Fruit fly (Drosophila melanogaster) whole organism: ENCODE measurements around the gene CG5815.

ENCODE experiments used
- CG8478 ChIP-seq: fragments of >200 bp; optimal IDR thresholded peaks from 2 replicates; lab custom pipeline; 2018; ENCODE audit warnings: inconsistent platforms
- Dll ChIP-seq: fragments of >200 bp; optimal IDR thresholded peaks from 2 replicates; lab custom pipeline; 2017
- EcR ChIP-seq, 2 experiments: fragments of >200 bp; optimal IDR thresholded peaks; 2 replicates each; lab custom pipeline; 2017; ENCODE audit warnings: missing biosample characterization in 2 of 2, missing genetic modification characterization in 2 of 2, missing genetic modification reagents in 2 of 2
- pan ChIP-seq: fragments of >200 bp; optimal IDR thresholded peaks from 2 replicates; lab custom pipeline; 2017
- psq ChIP-seq: fragments of >200 bp; optimal IDR thresholded peaks from 2 replicates; lab custom pipeline; 2017
- usp ChIP-seq: fragments of >200 bp; optimal IDR thresholded peaks from 2 replicates; lab custom pipeline; 2017; ENCODE audit warnings: missing biosample characterization, missing genetic modification characterization, mixed read lengths

CG5815 gene

DNA sequence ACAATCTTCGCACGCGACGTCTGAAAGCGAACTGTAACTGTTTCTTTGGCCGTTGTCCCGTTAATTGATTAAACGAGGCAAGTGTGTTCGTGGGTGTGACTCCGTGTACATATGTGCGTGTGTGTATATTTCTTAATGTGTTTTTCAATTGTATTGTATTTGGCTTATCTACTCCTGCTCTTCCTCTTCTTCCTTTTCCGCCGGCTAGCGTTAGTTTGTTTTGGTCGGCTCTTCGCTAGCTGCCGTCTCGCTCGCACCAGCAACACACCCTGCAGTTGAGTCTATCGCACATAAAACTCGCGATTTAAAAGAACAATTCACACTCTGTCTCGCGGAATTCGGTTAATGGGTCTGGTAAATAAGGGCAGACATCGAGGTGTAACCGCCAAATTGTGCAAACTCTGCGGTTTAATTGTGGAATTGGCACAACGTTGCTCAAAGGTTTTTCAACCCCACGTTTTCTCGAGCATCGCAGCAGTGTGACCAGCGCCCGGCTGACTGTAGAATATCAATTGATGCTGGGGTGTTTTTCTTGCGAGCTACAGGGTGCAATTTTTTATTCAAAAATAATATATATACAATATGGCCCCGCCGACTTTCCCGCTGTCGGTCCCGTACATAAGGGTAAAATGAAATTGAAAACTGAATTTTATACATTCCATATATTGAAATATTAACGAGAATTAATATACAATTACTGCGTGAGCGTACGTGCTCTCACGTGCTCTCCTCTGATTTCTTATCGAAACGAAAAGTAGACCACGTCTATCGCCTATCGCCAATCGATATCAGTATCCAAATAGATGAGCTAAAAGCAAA, at the start of gene CG5815, which contains the start of gene gb:
CG5815 (plus strand) TSS at position 783 of the 819 bp plus-strand sequence.
gb (minus strand) TSS at position 487 of the 819 bp plus-strand sequence.
- TF ChIP-seq CG8478 (lab: Kevin White, UChicago) (no peak), psq (lab: Kevin White, UChicago) (no peak), EcR (GFP tag; optimal IDR thresholded peaks at IDR 0.05; lab: Kevin White, UChicago) (peak in 1 of 2 experiments; percentile 72), usp (GFP tag; lab: Kevin White, UChicago) (no peak)

DNA sequence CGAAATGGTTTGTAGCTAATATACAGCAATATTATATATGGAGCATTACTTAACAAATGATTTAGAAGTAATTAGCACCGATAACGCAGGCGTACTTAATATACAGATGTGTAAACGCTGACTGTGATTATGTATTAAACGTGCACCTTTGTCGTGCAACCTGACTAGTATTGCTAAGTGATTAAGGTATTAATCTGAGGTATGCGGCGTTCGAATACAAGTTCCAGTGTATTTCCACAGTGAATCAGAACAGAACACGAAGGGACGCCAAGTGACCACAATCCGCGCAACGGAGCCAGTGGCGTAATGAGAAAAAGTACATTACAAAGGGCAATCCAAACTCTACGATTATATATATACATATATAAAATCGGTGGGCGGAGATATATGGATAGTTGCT, 48.3 kb upstream of the CG5815 start, which contains the start of gene Nep5:
Nep5 (minus strand) TSS at position 101 of the 400 bp plus-strand sequence.
- TF ChIP-seq pan (no peak), psq (lab: Kevin White, UChicago) (no peak), EcR (GFP tag; optimal IDR thresholded peaks at IDR 0.05; lab: Kevin White, UChicago) (no peak), CG8478 (lab: Kevin White, UChicago) (no peak), usp (GFP tag; lab: Kevin White, UChicago) (no peak), Dll (lab: Kevin White, UChicago) (no peak)

DNA sequence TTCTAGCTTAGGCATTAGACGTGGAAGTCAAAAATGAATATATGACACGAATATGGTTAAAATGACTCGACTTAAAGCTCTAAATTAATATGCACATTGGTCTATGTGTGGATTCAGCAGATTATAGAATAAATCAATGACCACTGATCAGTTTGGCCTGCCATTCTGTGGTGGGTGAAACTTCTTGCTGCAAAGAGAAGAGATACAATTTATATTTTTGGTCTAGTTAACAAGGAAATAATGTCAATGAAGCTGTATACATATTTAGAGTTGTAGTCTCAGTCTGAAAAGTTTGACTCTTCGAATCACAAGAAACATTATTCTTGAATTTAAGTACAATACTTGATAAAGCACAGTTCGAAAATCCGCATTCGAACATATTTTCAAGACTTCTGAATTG, 47.2 kb upstream of the CG5815 start, which contains the start of gene CG43935:
CG43935 (plus strand) TSS at position 301 of the 400 bp plus-strand sequence.
- TF ChIP-seq usp (GFP tag; lab: Kevin White, UChicago): no peak
- no peak for TF ChIP-seq EcR (GFP tag; optimal IDR thresholded peaks at IDR 0.05; lab: Kevin White, UChicago)
- no peak for TF ChIP-seq pan
- no peak for TF ChIP-seq CG8478 (lab: Kevin White, UChicago)
- TF ChIP-seq psq (lab: Kevin White, UChicago): no peak
- TF ChIP-seq Dll (lab: Kevin White, UChicago): no peak

DNA sequence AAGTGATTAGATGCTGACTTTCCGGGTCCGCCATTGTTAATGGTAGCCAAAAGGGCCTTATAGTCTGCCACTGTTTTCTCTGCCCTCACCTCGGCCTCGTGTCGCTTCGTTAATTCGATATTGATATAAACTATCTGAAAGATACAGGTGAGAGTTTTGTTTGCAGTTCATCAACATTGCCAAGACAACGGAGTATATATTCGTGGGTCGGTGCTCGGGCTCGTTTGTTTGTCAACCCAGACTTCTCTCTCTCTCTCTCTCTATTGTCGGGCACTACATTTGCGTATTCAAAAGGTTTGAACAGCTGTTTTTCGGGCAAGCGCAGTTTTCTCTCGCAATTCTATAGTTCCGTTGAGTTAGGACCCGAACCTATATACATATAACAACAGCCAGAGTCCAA, 45.0 kb upstream of the CG5815 start:
- no peak for TF ChIP-seq psq (lab: Kevin White, UChicago)
- no peak for TF ChIP-seq usp (GFP tag; lab: Kevin White, UChicago)
- no peak for TF ChIP-seq pan
- TF ChIP-seq Dll (lab: Kevin White, UChicago): no peak
- TF ChIP-seq CG8478 (lab: Kevin White, UChicago): no peak

DNA sequence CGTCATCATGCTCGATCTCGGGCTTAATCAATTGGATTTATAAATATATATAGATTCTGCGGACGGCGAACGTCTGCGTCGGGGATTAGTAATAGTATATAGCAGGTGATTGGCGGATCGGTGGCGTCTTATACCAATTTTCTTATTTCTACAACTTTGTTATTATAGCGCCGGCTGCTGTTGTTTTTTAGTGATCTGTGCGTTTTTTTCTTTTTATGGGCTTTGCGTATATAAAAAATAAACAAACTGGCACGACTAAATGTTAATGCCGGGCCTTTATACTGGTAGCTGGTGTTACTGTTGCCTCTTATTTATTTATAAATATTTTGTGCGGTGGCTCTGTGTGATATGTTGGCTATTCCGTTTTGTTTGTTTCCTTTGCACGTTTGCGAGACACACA, 43.2 kb upstream of the CG5815 start:
- TF ChIP-seq Dll (lab: Kevin White, UChicago) (no peak), CG8478 (lab: Kevin White, UChicago) (no peak), psq (lab: Kevin White, UChicago) (no peak), usp (GFP tag; lab: Kevin White, UChicago) (no peak)

DNA sequence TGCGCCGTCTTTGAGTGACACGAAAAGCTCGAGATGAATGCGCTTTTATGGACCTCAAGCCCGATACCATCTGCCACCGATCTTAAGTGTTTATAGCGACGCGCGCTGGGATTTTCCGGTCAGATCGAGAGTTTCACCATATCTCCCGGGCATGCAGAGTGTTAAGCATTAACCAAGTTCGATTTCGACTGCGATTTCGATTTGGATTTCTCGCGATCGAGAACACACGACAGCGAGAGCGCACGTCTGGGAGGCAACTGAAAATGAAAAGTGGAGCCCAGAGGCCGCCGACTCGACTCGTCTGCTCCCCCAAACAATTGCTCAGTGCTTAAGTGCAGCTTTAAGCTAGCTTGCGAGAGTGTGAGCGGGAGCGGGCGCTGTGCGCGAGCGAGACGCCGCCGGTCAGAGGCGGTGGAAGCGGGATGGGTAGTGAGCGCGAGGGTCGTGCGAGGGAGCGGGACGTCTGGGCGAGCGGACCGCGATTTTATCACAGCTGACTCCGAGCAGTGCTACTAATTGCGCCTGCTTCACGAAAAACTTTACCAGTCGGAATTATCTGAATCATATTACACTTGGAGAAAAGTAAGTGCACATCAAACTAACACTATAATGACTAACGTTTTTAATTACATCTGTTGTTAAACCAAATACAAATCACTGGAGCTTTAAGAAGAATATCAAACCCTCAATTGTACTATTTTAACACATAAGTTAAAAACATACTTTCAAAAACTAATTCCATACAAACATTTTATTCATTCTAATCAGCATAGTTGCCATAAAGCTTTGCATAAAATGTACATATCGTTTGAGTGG, 42.3 kb upstream of the CG5815 start, which contains the start of gene spz:
spz (minus strand) TSS at position 261 of the 816 bp plus-strand sequence.
- peak; percentile 71 for TF ChIP-seq Dll (lab: Kevin White, UChicago)
- TF ChIP-seq usp (GFP tag; lab: Kevin White, UChicago): no peak

DNA sequence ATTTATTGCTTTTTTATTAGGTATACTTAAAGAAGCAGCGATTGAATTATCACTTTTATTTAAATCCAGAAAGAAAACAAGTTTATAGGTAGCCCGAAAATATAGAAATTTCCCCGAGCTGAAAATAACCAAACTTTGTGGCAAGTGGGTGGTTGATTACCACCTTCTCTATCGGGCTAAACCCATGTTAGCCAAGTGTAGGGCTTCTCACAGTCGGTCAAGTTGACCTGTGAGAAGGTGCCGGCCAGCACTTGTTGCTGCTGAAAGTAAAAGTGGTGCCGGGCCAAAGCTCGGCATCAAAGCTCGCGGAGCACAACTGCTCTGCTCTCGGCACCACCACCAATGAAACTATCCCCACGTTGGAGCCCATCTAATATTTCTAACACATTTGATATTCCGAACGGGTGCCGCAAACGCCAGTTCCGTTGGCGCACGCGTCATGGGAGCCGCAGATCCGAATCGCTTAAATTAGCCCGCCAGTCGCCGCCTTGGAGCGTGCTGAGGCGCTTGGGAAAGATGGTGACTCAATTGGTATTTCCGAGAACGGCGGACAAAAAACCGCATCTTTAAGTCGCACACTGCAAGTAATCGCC, 41.4 kb upstream of the CG5815 start:
- no peak for TF ChIP-seq CG8478 (lab: Kevin White, UChicago)
- no peak for TF ChIP-seq pan
- TF ChIP-seq psq (lab: Kevin White, UChicago): no peak
- no peak for TF ChIP-seq Dll (lab: Kevin White, UChicago)
- TF ChIP-seq EcR (GFP tag; optimal IDR thresholded peaks at IDR 0.05; lab: Kevin White, UChicago): no peak
- TF ChIP-seq usp (GFP tag; lab: Kevin White, UChicago): no peak

DNA sequence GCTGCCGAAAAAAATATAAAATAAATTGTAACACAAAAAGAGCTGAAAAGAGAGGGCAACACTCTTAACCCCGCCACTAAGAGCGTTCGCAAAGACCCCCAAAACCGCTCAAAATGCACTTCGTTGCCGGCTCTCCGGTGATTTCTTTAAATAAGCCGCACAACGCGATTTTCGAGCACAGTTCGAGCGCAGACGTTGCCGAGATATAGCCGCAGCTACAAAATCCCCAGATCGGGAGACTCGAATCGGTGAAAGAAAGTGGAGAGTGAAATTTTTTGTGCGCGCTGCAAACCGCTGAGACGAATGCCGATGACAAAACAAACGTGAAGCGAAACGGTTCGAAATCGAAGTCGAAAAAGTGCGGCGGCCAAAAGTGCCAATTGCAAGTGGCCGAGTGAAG, 36.7 kb upstream of the CG5815 start, which contains the start of gene CG14257:
CG14257 (plus strand) TSS at position 177 of the 400 bp plus-strand sequence.
- TF ChIP-seq EcR (GFP tag; optimal IDR thresholded peaks at IDR 0.05; lab: Kevin White, UChicago) (no peak), pan (no peak), CG8478 (lab: Kevin White, UChicago) (no peak), usp (GFP tag; lab: Kevin White, UChicago) (no peak), Dll (lab: Kevin White, UChicago) (no peak), psq (lab: Kevin White, UChicago) (no peak)

DNA sequence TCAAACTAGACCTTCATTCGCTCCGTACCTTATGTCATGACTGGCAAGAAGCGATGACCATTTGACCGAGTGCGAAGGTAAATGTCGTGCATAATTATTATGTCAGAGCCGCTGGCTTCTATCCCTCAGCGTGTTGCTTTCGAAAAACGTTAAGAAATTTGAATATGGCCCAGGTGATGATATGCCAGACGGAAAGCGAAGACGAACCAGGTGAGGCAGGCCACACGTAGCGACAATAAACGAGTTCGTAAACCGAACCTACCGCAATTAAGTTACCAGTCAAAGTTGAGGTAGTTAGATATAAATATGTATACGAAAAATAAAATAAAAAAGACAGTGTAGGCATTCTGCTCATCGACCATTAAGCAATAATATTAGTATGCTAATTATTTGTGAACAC, 35.7 kb upstream of the CG5815 start:
- TF ChIP-seq Dll (lab: Kevin White, UChicago): no peak
- no peak for TF ChIP-seq psq (lab: Kevin White, UChicago)
- TF ChIP-seq EcR (GFP tag; optimal IDR thresholded peaks at IDR 0.05; lab: Kevin White, UChicago): no peak
- TF ChIP-seq pan: no peak
- no peak for TF ChIP-seq CG8478 (lab: Kevin White, UChicago)
- TF ChIP-seq usp (GFP tag; lab: Kevin White, UChicago): no peak

DNA sequence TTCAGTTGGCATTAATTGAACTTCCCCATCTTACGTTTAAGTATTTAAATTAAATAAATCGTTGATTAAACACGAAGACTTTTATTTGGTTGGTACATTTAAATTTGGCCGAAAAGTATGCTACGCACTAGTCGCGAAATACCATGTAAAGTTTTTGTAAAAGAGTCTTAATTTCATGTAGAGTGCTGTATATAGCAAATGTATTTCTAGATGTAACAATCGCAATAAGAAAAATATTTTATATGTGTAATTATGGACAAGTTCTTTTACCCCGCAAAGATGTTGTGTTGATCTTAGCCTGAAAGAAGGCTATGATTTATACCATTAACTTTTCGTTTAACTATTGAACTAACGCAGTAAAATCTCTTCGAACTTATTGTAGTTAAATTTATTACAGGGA, 29.6 kb upstream of the CG5815 start:
- TF ChIP-seq EcR (GFP tag; optimal IDR thresholded peaks at IDR 0.05; lab: Kevin White, UChicago): no peak

DNA sequence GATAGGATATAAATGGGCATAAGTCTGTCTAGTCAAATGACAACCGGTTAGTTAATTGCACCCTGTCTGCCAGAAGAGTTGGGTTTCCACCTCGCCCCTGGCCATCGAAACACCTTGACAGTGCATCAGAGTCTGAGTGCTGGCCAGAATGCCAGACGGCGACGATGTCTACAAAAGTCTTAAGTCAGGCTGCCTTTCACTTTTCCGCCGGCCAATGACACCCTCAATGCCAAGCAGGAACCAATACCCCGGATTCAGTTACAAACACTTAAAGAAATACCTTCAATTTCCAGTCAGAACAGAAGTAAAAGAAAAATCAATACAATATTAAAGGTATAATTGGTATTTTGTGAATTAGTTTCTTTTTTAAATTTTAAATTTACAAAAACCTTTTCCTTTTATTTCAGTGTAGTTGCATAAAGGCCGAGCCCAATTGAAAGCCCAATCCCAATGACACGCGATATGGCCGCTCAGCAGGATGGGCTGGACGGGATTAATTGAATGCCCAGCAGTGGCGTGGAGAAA, 27.8 kb upstream of the CG5815 start:
- TF ChIP-seq EcR (GFP tag; optimal IDR thresholded peaks at IDR 0.05; lab: Kevin White, UChicago) (no peak), psq (lab: Kevin White, UChicago) (no peak), Dll (lab: Kevin White, UChicago) (no peak), pan (no peak)
